Worm (Caenorhabditis elegans): ENCODE results near the gene pitr-1.

DNA sequence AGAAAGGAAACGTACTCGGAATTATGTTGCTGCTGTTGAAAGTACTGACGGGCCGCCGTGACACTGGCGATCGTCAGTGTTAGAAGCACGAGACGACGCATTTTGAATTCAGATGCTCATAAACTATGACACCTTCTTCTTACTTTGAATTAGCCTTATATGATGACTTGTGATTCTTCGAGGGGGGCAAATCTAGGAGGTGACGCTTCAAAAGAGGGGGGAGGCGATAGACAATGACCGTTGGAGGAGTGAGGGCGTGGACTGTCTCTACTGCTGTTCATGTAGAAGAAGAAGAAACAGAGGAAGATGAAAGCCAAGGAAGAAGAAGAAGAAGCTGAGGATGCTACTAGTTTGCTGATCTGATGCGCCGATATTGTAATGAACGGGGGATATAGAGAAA, 47.1 kb upstream of the pitr-1 start, which contains the start of gene daf-42:
- TF ChIP-seq W03F9.2 (tag; optimal IDR thresholded peaks at IDR 0.05): no peak
- no peak for TF ChIP-seq him-1 (tag; optimal IDR thresholded peaks at IDR 0.05)

All from whole organism, L4/young adult.